Fruit fly (Drosophila melanogaster): ENCODE measurements around the gene bif.
A peak's percentile ranks its signal among the peaks of the same experiment; 100 is the strongest.

bif gene

dm6 chrX:11678539-11679040, at the start of gene bif, which contains the start of gene Vlet:
bif (plus strand) TSS chrX:11678970.
Vlet (minus strand) TSS chrX:11678589.
- TF ChIP-seq CG14965 (GFP tag; optimal IDR thresholded peaks at IDR 0.05; ENCODE audit: borderline replicate concordance) (no peak), stc (GFP tag; IDR thresholded peaks at IDR 0.05) (no peak), gt (GFP tag; IDR thresholded peaks at IDR 0.05) (0 out of 2 replicates have a peak, but pooled peaks have one; percentile 31), CG9876 (GFP tag; optimal IDR thresholded peaks at IDR 0.05) (no peak), CG17612 (GFP tag; IDR thresholded peaks at IDR 0.05) (no peak), HHEX (GFP tag; optimal IDR thresholded peaks at IDR 0.05) (peak; percentile 52), ci (GFP tag; IDR thresholded peaks at IDR 0.05) (no peak), fd96Cb (tag; optimal IDR thresholded peaks at IDR 0.05) (peak; percentile 52), CG17186 (GFP tag; optimal IDR thresholded peaks at IDR 0.05) (peak; percentile 18), ab (GFP tag; optimal IDR thresholded peaks at IDR 0.05) (no peak), YL-1 (GFP tag; optimal IDR thresholded peaks at IDR 0.05) (no peak), crol (GFP tag; IDR thresholded peaks at IDR 0.05) (no peak), kni (GFP tag; optimal IDR thresholded peaks at IDR 0.05) (no peak), fd64A (GFP tag; optimal IDR thresholded peaks at IDR 0.05) (no peak), sob (GFP tag; IDR thresholded peaks at IDR 0.05) (0 out of 2 replicates have a peak, but pooled peaks have one; percentile 42), Asciz (GFP tag; optimal IDR thresholded peaks at IDR 0.05) (peak; percentile 33), Pdp1 (GFP tag; optimal IDR thresholded peaks at IDR 0.05) (peak in 1 of 2 experiments; percentile 18), CG17359 (tag; optimal IDR thresholded peaks at IDR 0.05) (peak; percentile 47), CG11456 (GFP tag; IDR thresholded peaks at IDR 0.05) (0 out of 3 replicates have a peak, but pooled peaks have one; percentile 61), CG30020 (tag; optimal IDR thresholded peaks at IDR 0.05) (peak; percentile 47), Hr78 (GFP tag; optimal IDR thresholded peaks at IDR 0.05) (no peak), Xrp1 (GFP tag; IDR thresholded peaks at IDR 0.05) (peak; percentile 40; the same call in 1 of the 2 replicates), CG18262 (tag; optimal IDR thresholded peaks at IDR 0.05) (peak; percentile 70), CG11504 (tag; optimal IDR thresholded peaks at IDR 0.05) (no peak), seq (GFP tag; IDR thresholded peaks at IDR 0.05) (peak; percentile 50; the same call in 1 of the 2 replicates), CG7786 (GFP tag; optimal IDR thresholded peaks at IDR 0.05) (peak; percentile 5), CG15011 (GFP tag; optimal IDR thresholded peaks at IDR 0.05) (peak; percentile 23), CG8765 (GFP tag; IDR thresholded peaks at IDR 0.05) (no peak), inv (GFP tag; IDR thresholded peaks at IDR 0.05; ENCODE audit: partially characterized antibody) (peak; percentile 54; the same call in 1 of the 2 replicates), CG11695 (GFP tag; IDR thresholded peaks at IDR 0.05) (peak; percentile 24; the same call in 1 of the 3 replicates), CG11085 (GFP tag; IDR thresholded peaks at IDR 0.05) (no peak), Rx (GFP tag; IDR thresholded peaks at IDR 0.05) (0 out of 2 replicates have a peak, but pooled peaks have one; percentile 2), Nf-YB (GFP tag; optimal IDR thresholded peaks at IDR 0.05) (peak; percentile 20), tup (GFP tag; optimal IDR thresholded peaks at IDR 0.05) (peak; percentile 23), Taf1 (GFP tag; IDR thresholded peaks at IDR 0.05) (no peak), CG34376 (GFP tag; optimal IDR thresholded peaks at IDR 0.05) (peak; percentile 34), lilli (GFP tag; optimal IDR thresholded peaks at IDR 0.05) (peak; percentile 60), Dref (GFP tag; IDR thresholded peaks at IDR 0.05) (peak; percentile 78), CG3726 (GFP tag; IDR thresholded peaks at IDR 0.05) (no peak), sug (tag; optimal IDR thresholded peaks at IDR 0.05) (peak; percentile 69), slou (GFP tag; optimal IDR thresholded peaks at IDR 0.05) (peak; percentile 11), Hmx (GFP tag; optimal IDR thresholded peaks at IDR 0.05) (no peak), CG30403 (GFP tag; optimal IDR thresholded peaks at IDR 0.05) (peak; percentile 76), ro (GFP tag; IDR thresholded peaks at IDR 0.05) (no peak), nerfin-2 (GFP tag; IDR thresholded peaks at IDR 0.05; ENCODE audit: partially characterized antibody) (no peak), dysf (GFP tag; IDR thresholded peaks at IDR 0.05) (peak; percentile 45; the same call in 2 of the 3 replicates), gcm (GFP tag; optimal IDR thresholded peaks at IDR 0.05) (peak; percentile 18), mirr (GFP tag; optimal IDR thresholded peaks at IDR 0.05) (no peak), br (optimal IDR thresholded peaks at IDR 0.05) (no peak), Hsf (GFP tag; optimal IDR thresholded peaks at IDR 0.05) (peak; percentile 33)

Data from whole organism, embryonic.